Worm (Caenorhabditis elegans): ENCODE results near the gene nspb-1.
A peak's percentile ranks its signal among the peaks of the same experiment; 100 is the strongest.

nspb-1 gene

ce11 chrIV:6621252-6621651, 30.3 kb upstream of the nspb-1 start, which contains the start of gene C01B10.3:
TSS of gene C01B10.3 (minus strand) at chrIV:6621352.
- TF ChIP-seq unc-39 (tag; optimal IDR thresholded peaks at IDR 0.05) (no peak), Y55F3AM.14 (GFP tag; optimal IDR thresholded peaks at IDR 0.05) (no peak), nhr-11 (tag; optimal IDR thresholded peaks at IDR 0.05) (no peak), ztf-4 (tag; optimal IDR thresholded peaks at IDR 0.05) (no peak), elt-1 (tag; optimal IDR thresholded peaks at IDR 0.05) (no peak), fos-1 (tag; optimal IDR thresholded peaks at IDR 0.05) (no peak), ceh-82 (tag; optimal IDR thresholded peaks at IDR 0.05) (no peak), lin-39 (tag; optimal IDR thresholded peaks at IDR 0.05) (no peak), nhr-25 (tag; optimal IDR thresholded peaks at IDR 0.05) (no peak), nhr-77 (tag; optimal IDR thresholded peaks at IDR 0.05) (no peak)

ce11 chrIV:6618607-6619006, 27.7 kb upstream of the nspb-1 start:
- TF ChIP-seq C34F6.9 (tag; optimal IDR thresholded peaks at IDR 0.05), result no peak
- peak; percentile 52 for TF ChIP-seq nhr-129 (tag; optimal IDR thresholded peaks at IDR 0.05)
- TF ChIP-seq gmeb-1 (tag; optimal IDR thresholded peaks at IDR 0.05), result peak; percentile 11
- no peak for TF ChIP-seq alr-1 (tag; optimal IDR thresholded peaks at IDR 0.05)
- TF ChIP-seq fos-1 (tag; optimal IDR thresholded peaks at IDR 0.05), result peak; percentile 22
- TF ChIP-seq dmd-4 (tag; optimal IDR thresholded peaks at IDR 0.05), result no peak
- no peak for TF ChIP-seq nhr-237 (tag; optimal IDR thresholded peaks at IDR 0.05)
- TF ChIP-seq unc-55 (GFP tag; optimal IDR thresholded peaks at IDR 0.05), result peak; percentile 38
- no peak for TF ChIP-seq sma-3 (GFP tag; optimal IDR thresholded peaks at IDR 0.05)
- TF ChIP-seq crh-2 (tag; optimal IDR thresholded peaks at IDR 0.05), result peak; percentile 22
- TF ChIP-seq lsy-2 (tag; optimal IDR thresholded peaks at IDR 0.05), result peak in 1 of 2 experiments; percentile 18

ce11 chrIV:6613296-6613695, 22.4 kb upstream of the nspb-1 start, which contains the start of gene drh-1:
TSS of gene drh-1 (minus strand) at chrIV:6613353.
- TF ChIP-seq lsy-2 (tag; optimal IDR thresholded peaks at IDR 0.05) (peak in 1 of 2 experiments; percentile 64), snpc-4 (tag; optimal IDR thresholded peaks at IDR 0.05) (no peak), C34F6.9 (tag; optimal IDR thresholded peaks at IDR 0.05) (peak; percentile 51)

ce11 chrIV:6607059-6607458, 16.1 kb upstream of the nspb-1 start:
- TF ChIP-seq zag-1 (tag; optimal IDR thresholded peaks at IDR 0.05) (no peak), ceh-82 (tag; optimal IDR thresholded peaks at IDR 0.05) (no peak), unc-55 (GFP tag; optimal IDR thresholded peaks at IDR 0.05) (no peak), fos-1 (tag; optimal IDR thresholded peaks at IDR 0.05) (peak; percentile 18), elt-3 (tag; optimal IDR thresholded peaks at IDR 0.05) (no peak), nhr-129 (tag; optimal IDR thresholded peaks at IDR 0.05) (no peak)

ce11 chrIV:6606587-6606986, 15.7 kb upstream of the nspb-1 start:
- TF ChIP-seq nhr-25 (tag; optimal IDR thresholded peaks at IDR 0.05), result peak; percentile 17
- TF ChIP-seq lin-11 (tag; optimal IDR thresholded peaks at IDR 0.05), result no peak
- peak; percentile 10 for TF ChIP-seq C34F6.9 (tag; optimal IDR thresholded peaks at IDR 0.05)

- TF ChIP-seq nhr-77 (tag; optimal IDR thresholded peaks at IDR 0.05) (no peak), elt-1 (tag; optimal IDR thresholded peaks at IDR 0.05) (no peak), ztf-11 (tag; optimal IDR thresholded peaks at IDR 0.05) (no peak), nhr-6 (tag; optimal IDR thresholded peaks at IDR 0.05) (no peak), dmd-4 (tag; optimal IDR thresholded peaks at IDR 0.05) (no peak), ztf-1 (GFP tag; conservative IDR thresholded peaks at IDR 0.05) (no peak), gmeb-1 (tag; optimal IDR thresholded peaks at IDR 0.05) (no peak), R02D3.7 (tag; optimal IDR thresholded peaks at IDR 0.05) (no peak), lin-13 (GFP tag; optimal IDR thresholded peaks at IDR 0.05) (no peak), nhr-129 (tag; optimal IDR thresholded peaks at IDR 0.05) (no peak), peb-1 (tag; optimal IDR thresholded peaks at IDR 0.05) (no peak)
Observed at ce11 chrIV:6605863-6606262, 15.0 kb upstream of the nspb-1 start, which contains the start of gene nstp-2. TSS of gene nstp-2 (minus strand) at chrIV:6606188.

ce11 chrIV:6603549-6603948, 12.6 kb upstream of the nspb-1 start:
- no peak for TF ChIP-seq ZK546.5 (tag; optimal IDR thresholded peaks at IDR 0.05)
- TF ChIP-seq sma-9 (GFP tag; optimal IDR thresholded peaks at IDR 0.05), result peak; percentile 15
- TF ChIP-seq sma-9 (tag; optimal IDR thresholded peaks at IDR 0.05), result no peak

Data from whole organism, L2 larva.